Fruit fly (Drosophila melanogaster) whole organism, embryonic: ENCODE measurements around the gene Tehao.
A peak's percentile ranks its signal among the peaks of the same experiment; 100 is the strongest.

Experiments used
- Adf1 ChIP-seq: fragments of 200-800 bp; sonication (Bioruptor generic); IDR thresholded peaks from 2 replicates; pipeline ENCODE4 v1.3.6; 2022; ENCODE audit warnings: missing biosample characterization, missing genetic modification characterization
- B-H1 ChIP-seq: fragments of 200-800 bp; sonication (Bioruptor generic); IDR thresholded peaks from 3 replicates; pipeline ENCODE4 v1.3.6; 2022; ENCODE audit warnings: missing biosample characterization, missing genetic modification characterization
- CG10462 ChIP-seq: fragments of 200-800 bp; sonication (Bioruptor generic); optimal IDR thresholded peaks from 2 replicates; lab custom pipeline; 2016; ENCODE audit warnings: missing biosample characterization, missing genetic modification characterization
- CG12071 ChIP-seq: fragments of 200-800 bp; sonication (Bioruptor generic); optimal IDR thresholded peaks from 3 replicates; lab custom pipeline; 2018; ENCODE audit warnings: missing biosample characterization, mild to moderate bottlenecking, missing genetic modification characterization
- CG13894 ChIP-seq: fragments of 200-800 bp; sonication (Bioruptor generic); optimal IDR thresholded peaks from 3 replicates; lab custom pipeline; 2018; ENCODE audit warnings: missing biosample characterization, mild to moderate bottlenecking, missing genetic modification characterization, moderate library complexity
- CG14667 ChIP-seq: fragments of 200-800 bp; sonication (Bioruptor generic); IDR thresholded peaks from 2 replicates; pipeline ENCODE4 v1.3.6; 2022; ENCODE audit warnings: missing biosample characterization, missing genetic modification characterization
- CG1602 ChIP-seq: fragments of 200-800 bp; sonication (Bioruptor generic); optimal IDR thresholded peaks from 3 replicates; lab custom pipeline; 2016; ENCODE audit warnings: missing biosample characterization, missing genetic modification characterization
- CG16815 ChIP-seq: fragments of 200-800 bp; sonication (Bioruptor generic); optimal IDR thresholded peaks from 3 replicates; lab custom pipeline; 2017; ENCODE audit warnings: missing biosample characterization, mild to moderate bottlenecking, missing genetic modification characterization
- CG18011 ChIP-seq: fragments of 200-800 bp; sonication (Bioruptor generic); optimal IDR thresholded peaks from 2 replicates; lab custom pipeline; 2017; ENCODE audit warnings: missing biosample characterization, missing genetic modification characterization, mild to moderate bottlenecking, moderate library complexity, missing genotype
- CG2116 ChIP-seq: fragments of 200-800 bp; sonication (Bioruptor generic); optimal IDR thresholded peaks from 3 replicates; lab custom pipeline; 2018; ENCODE audit warnings: missing biosample characterization, mild to moderate bottlenecking, missing genetic modification characterization
- CG2678 ChIP-seq: fragments of 200-800 bp; sonication (Bioruptor generic); optimal IDR thresholded peaks from 3 replicates; lab custom pipeline; 2019; ENCODE audit warnings: missing biosample characterization, mild to moderate bottlenecking, missing genetic modification characterization, moderate library complexity
- CG2889 ChIP-seq: fragments of 200-800 bp; sonication (Bioruptor generic); IDR thresholded peaks from 3 replicates; pipeline ENCODE4 v1.3.6; 2022; ENCODE audit warnings: missing biosample characterization, missing genetic modification characterization
- CG30020 ChIP-seq: fragments of 200-800 bp; optimal IDR thresholded peaks from 2 replicates; lab custom pipeline; 2019; ENCODE audit warnings: missing biosample characterization, mild to moderate bottlenecking, missing genetic modification characterization, moderate library complexity
- CG3726 ChIP-seq: fragments of 200-800 bp; sonication (Bioruptor generic); IDR thresholded peaks from 3 replicates; pipeline ENCODE4, ENCODE4 v1.3.6; 2022; ENCODE audit warnings: missing biosample characterization, missing genetic modification characterization
- CG5245 ChIP-seq: fragments of 200-800 bp; sonication (Bioruptor generic); optimal IDR thresholded peaks from 3 replicates; lab custom pipeline; 2016; ENCODE audit warnings: missing biosample characterization, missing genetic modification characterization
- CG6791 ChIP-seq: fragments of 200-800 bp; sonication (Bioruptor generic); IDR thresholded peaks from 3 replicates; pipeline ENCODE4 v1.3.6; 2022; ENCODE audit warnings: missing biosample characterization, missing genetic modification characterization; ENCODE audit not compliant: partially characterized antibody
- CG7271 ChIP-seq: fragments of 200-800 bp; sonication (Bioruptor generic); optimal IDR thresholded peaks from 2 replicates; lab custom pipeline; 2018; ENCODE audit warnings: missing biosample characterization, mild to moderate bottlenecking, missing genetic modification characterization, moderate library complexity
- CG7839 ChIP-seq: fragments of 200-800 bp; sonication (Bioruptor generic); optimal IDR thresholded peaks from 3 replicates; lab custom pipeline; 2018; ENCODE audit warnings: missing biosample characterization, mild to moderate bottlenecking, missing genetic modification characterization, moderate library complexity
- CG7963 ChIP-seq: fragments of 200-800 bp; sonication (Bioruptor generic); IDR thresholded peaks from 3 replicates; pipeline ENCODE4 v1.3.6; 2022; ENCODE audit warnings: missing biosample characterization, missing genetic modification characterization; ENCODE audit not compliant: partially characterized antibody
- CG7987 ChIP-seq: fragments of 200-800 bp; sonication (Bioruptor generic); optimal IDR thresholded peaks from 2 replicates; lab custom pipeline; 2018; ENCODE audit warnings: missing biosample characterization, mild to moderate bottlenecking, missing genetic modification characterization, moderate library complexity
- CG8388 ChIP-seq: fragments of 200-800 bp; sonication (Bioruptor generic); optimal IDR thresholded peaks from 2 replicates; lab custom pipeline; 2019; ENCODE audit warnings: missing biosample characterization, mild to moderate bottlenecking, missing genetic modification characterization, moderate library complexity
- CG9876 ChIP-seq: fragments of 200-800 bp; sonication (Bioruptor generic); optimal IDR thresholded peaks from 2 replicates; lab custom pipeline; 2016; ENCODE audit warnings: missing biosample characterization, missing genetic modification characterization
- Chrac-16 ChIP-seq: fragments of 200-800 bp; sonication (Bioruptor generic); optimal IDR thresholded peaks from 3 replicates; lab custom pipeline; 2016; ENCODE audit warnings: missing biosample characterization, missing genetic modification characterization
- D ChIP-seq, 2 experiments: fragments of 200-800 bp in 1 of 2; fragments of >200 bp in 1 of 2; sonication (Bioruptor generic) in 1 of 2; optimal IDR thresholded peaks; 2 replicates in 1 of 2; 3 replicates in 1 of 2; lab custom pipeline; 2017; ENCODE audit warnings: mild to moderate bottlenecking in 1 of 2, missing biosample characterization in 1 of 2, missing genetic modification characterization in 1 of 2, missing genetic modification reagents in 1 of 2
- Fer3 ChIP-seq: fragments of 200-800 bp; sonication (Bioruptor generic); optimal IDR thresholded peaks from 2 replicates; lab custom pipeline; 2018; ENCODE audit warnings: missing biosample characterization, mild to moderate bottlenecking, missing genetic modification characterization, moderate library complexity
- H15 ChIP-seq: fragments of 200-800 bp; sonication (Bioruptor generic); IDR thresholded peaks from 3 replicates; pipeline ENCODE4 v1.3.6; 2022; ENCODE audit warnings: missing biosample characterization, missing genetic modification characterization
- MTF-1 ChIP-seq: fragments of 200-800 bp; sonication (Bioruptor generic); optimal IDR thresholded peaks from 2 replicates; lab custom pipeline; 2018; ENCODE audit warnings: missing biosample characterization, mild to moderate bottlenecking, missing genetic modification characterization, borderline replicate concordance
- Med ChIP-seq: fragments of 200-800 bp; sonication (Bioruptor generic); peaks from one replicate; lab custom pipeline; 2016; ENCODE audit warnings: missing biosample characterization, missing genetic modification characterization, mild to moderate bottlenecking, inconsistent platforms, moderate library complexity
- NK7.1 ChIP-seq: fragments of 200-800 bp; sonication (Bioruptor generic); optimal IDR thresholded peaks from 3 replicates; lab custom pipeline; 2016; ENCODE audit warnings: missing biosample characterization, missing genetic modification characterization
- NfI ChIP-seq: fragments of 200-800 bp; sonication (Bioruptor generic); optimal IDR thresholded peaks from 3 replicates; lab custom pipeline; 2018; ENCODE audit warnings: missing biosample characterization, mild to moderate bottlenecking, missing genetic modification characterization, moderate library complexity
- Poxn ChIP-seq: fragments of 200-800 bp; sonication (Bioruptor generic); IDR thresholded peaks from 2 replicates; pipeline ENCODE4 v1.3.6; 2022; ENCODE audit warnings: missing biosample characterization, missing genetic modification characterization
- amos ChIP-seq: fragments of 200-800 bp; sonication (Bioruptor generic); IDR thresholded peaks from 2 replicates; pipeline ENCODE4 v1.3.6; 2022; ENCODE audit warnings: missing biosample characterization, missing genetic modification characterization; ENCODE audit not compliant: partially characterized antibody
- caup ChIP-seq: fragments of 200-800 bp; sonication (Bioruptor generic); optimal IDR thresholded peaks from 3 replicates; lab custom pipeline; 2017; ENCODE audit warnings: missing biosample characterization, mild to moderate bottlenecking, missing genetic modification characterization, moderate library complexity; ENCODE audit not compliant: severe bottlenecking
- croc ChIP-seq: fragments of 200-800 bp; sonication (Bioruptor generic); conservative IDR thresholded peaks from 3 replicates; pipeline ENCODE4 v1.3.6; 2022; ENCODE audit warnings: missing biosample characterization, missing genetic modification characterization
- dan ChIP-seq: fragments of 200-800 bp; sonication (Bioruptor generic); IDR thresholded peaks from 2 replicates; pipeline ENCODE4 v1.3.6; 2022; ENCODE audit warnings: missing biosample characterization, missing genetic modification characterization
- dmrt11E ChIP-seq: fragments of 200-800 bp; sonication (Bioruptor generic); optimal IDR thresholded peaks from 3 replicates; lab custom pipeline; 2018; ENCODE audit warnings: missing biosample characterization, mild to moderate bottlenecking, missing genetic modification characterization, moderate library complexity
- hbn ChIP-seq: fragments of 200-800 bp; sonication (Bioruptor generic); IDR thresholded peaks from 2 replicates; pipeline ENCODE4 v1.3.6; 2022; ENCODE audit warnings: missing biosample characterization, missing genetic modification characterization; ENCODE audit not compliant: partially characterized antibody
- kah ChIP-seq: fragments of 200-800 bp; sonication (Bioruptor generic); optimal IDR thresholded peaks from 2 replicates; lab custom pipeline; 2018; ENCODE audit warnings: missing biosample characterization, mild to moderate bottlenecking, missing genetic modification characterization
- ken ChIP-seq: fragments of 200-800 bp; sonication (Bioruptor generic); IDR thresholded peaks from 3 replicates; pipeline ENCODE4 v1.3.6; 2022; ENCODE audit warnings: missing biosample characterization, missing genetic modification characterization
- mirr ChIP-seq: fragments of 200-800 bp; sonication (Bioruptor generic); optimal IDR thresholded peaks from 3 replicates; lab custom pipeline; 2018; ENCODE audit warnings: missing biosample characterization, mild to moderate bottlenecking, missing genetic modification characterization
- nmo ChIP-seq: fragments of 200-800 bp; sonication (Bioruptor generic); optimal IDR thresholded peaks from 2 replicates; lab custom pipeline; 2018; ENCODE audit warnings: missing biosample characterization, mild to moderate bottlenecking, missing genetic modification characterization, moderate library complexity
- pum ChIP-seq: fragments of 200-800 bp; sonication (Bioruptor generic); optimal IDR thresholded peaks from 2 replicates; lab custom pipeline; 2016; ENCODE audit warnings: missing biosample characterization, missing genetic modification characterization
- rib ChIP-seq: fragments of 200-800 bp; sonication (Bioruptor generic); IDR thresholded peaks from 2 replicates; pipeline ENCODE4 v1.3.6; 2022; ENCODE audit warnings: missing biosample characterization, missing genetic modification characterization
- shn ChIP-seq: fragments of 200-800 bp; sonication (Bioruptor generic); optimal IDR thresholded peaks from 3 replicates; lab custom pipeline; 2016; ENCODE audit warnings: missing biosample characterization, missing genetic modification characterization
- tgo ChIP-seq: fragments of 200-800 bp; sonication (Bioruptor generic); IDR thresholded peaks from 3 replicates; pipeline ENCODE4 v1.3.6; 2022; ENCODE audit warnings: missing biosample characterization, missing genetic modification characterization
- tin ChIP-seq: fragments of 200-800 bp; sonication (Bioruptor generic); optimal IDR thresholded peaks from 3 replicates; lab custom pipeline; 2016; ENCODE audit warnings: missing biosample characterization, missing genetic modification characterization
- tna ChIP-seq: fragments of 200-800 bp; sonication (Bioruptor generic); IDR thresholded peaks from 2 replicates; pipeline ENCODE4 v1.3.6; 2022; ENCODE audit warnings: missing biosample characterization, missing genetic modification characterization; ENCODE audit not compliant: partially characterized antibody
- tup ChIP-seq: fragments of 200-800 bp; sonication (Bioruptor generic); optimal IDR thresholded peaks from 2 replicates; lab custom pipeline; 2016; ENCODE audit warnings: missing biosample characterization, mild to moderate bottlenecking, missing genetic modification characterization, moderate library complexity
- usp ChIP-seq: fragments of >200 bp; optimal IDR thresholded peaks from 2 replicates; lab custom pipeline; 2017; ENCODE audit warnings: missing biosample characterization, missing genetic modification characterization

The Tehao gene

DNA sequence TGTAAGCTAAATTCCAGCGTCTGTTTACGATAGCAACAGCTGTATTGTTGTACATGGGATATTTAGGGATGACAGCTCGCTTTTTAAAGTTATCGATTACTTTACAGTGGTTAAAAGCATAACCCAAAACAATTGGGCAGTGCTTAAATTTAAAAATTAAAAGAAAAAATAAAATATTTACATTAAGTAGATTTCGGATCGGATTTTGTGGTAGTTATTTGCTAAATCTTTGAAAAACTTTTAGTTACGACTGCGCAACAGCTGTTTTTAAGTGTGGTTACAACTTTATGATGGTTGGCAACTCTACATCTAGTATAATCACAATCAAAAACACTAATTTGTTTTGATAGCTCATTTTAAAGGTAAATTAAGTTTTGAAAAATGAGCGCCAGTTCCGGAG is 48.2 kb upstream of the Tehao start, which contains the start of the genes Ing5 and CG7099:
Gene Ing5, minus strand, starts transcription at position 58 of the 400 bp plus-strand sequence.
Gene CG7099, plus strand, starts transcription at position 317 of the 400 bp plus-strand sequence.
- TF ChIP-seq usp (GFP tag; lab: Kevin White, UChicago) = no peak
- peak; percentile 90 for TF ChIP-seq Poxn (GFP tag; lab: Robert Waterston, UW)
- TF ChIP-seq CG7271 = peak; percentile 89
- TF ChIP-seq Med = peak; percentile 98
- TF ChIP-seq CG16815 (GFP tag; lab: Kevin White, UChicago) = peak; percentile 95
- TF ChIP-seq CG2116 (GFP tag; lab: Kevin White, UChicago) = peak; percentile 89
- TF ChIP-seq CG7963 (GFP tag; lab: Robert Waterston, UW) = peak; percentile 45; the same call in 2 of the 3 replicates
- peak; percentile 97 for TF ChIP-seq Fer3
- TF ChIP-seq tna = no peak
- peak; percentile 89 for TF ChIP-seq CG7987
- TF ChIP-seq rib = peak; percentile 93
- TF ChIP-seq ken (GFP tag; lab: Robert Waterston, UW) = peak; percentile 97
- no peak for TF ChIP-seq CG12071 (GFP tag; lab: Kevin White, UChicago)
- peak; percentile 95 for TF ChIP-seq CG5245
- peak; percentile 87 for TF ChIP-seq CG30020 (tag; lab: Kevin White, UChicago)
- peak; percentile 85 for TF ChIP-seq kah (GFP tag; lab: Kevin White, UChicago)
- peak; percentile 95 for TF ChIP-seq CG14667
- peak; percentile 97 for TF ChIP-seq tin
- peak; percentile 72 for TF ChIP-seq Adf1 (GFP tag; lab: Robert Waterston, UW)
- TF ChIP-seq CG3726 (GFP tag; lab: Robert Waterston, UW) = peak; percentile 94
- TF ChIP-seq caup (GFP tag; lab: Kevin White, UChicago) = peak; percentile 95
- peak; percentile 94 for TF ChIP-seq CG8388 (GFP tag; lab: Kevin White, UChicago)
- TF ChIP-seq CG7839 (tag; lab: Kevin White, UChicago) = peak; percentile 97
- TF ChIP-seq Chrac-16 (GFP tag; lab: Kevin White, UChicago) = peak; percentile 97
- peak; percentile 96 for TF ChIP-seq dmrt11E (tag; lab: Kevin White, UChicago)
- peak; percentile 84 for TF ChIP-seq shn (GFP tag; lab: Kevin White, UChicago)
- TF ChIP-seq mirr = peak; percentile 91
- TF ChIP-seq CG18011 (GFP tag; lab: Kevin White, UChicago) = peak; percentile 87
- peak; percentile 42; the same call in 2 of the 3 replicates for TF ChIP-seq CG6791 (GFP tag; lab: Robert Waterston, UW)
- TF ChIP-seq CG10462 = peak; percentile 95
- peak; percentile 93 for TF ChIP-seq tup (GFP tag; lab: Kevin White, UChicago)
- TF ChIP-seq NfI (GFP tag; lab: Kevin White, UChicago) = peak; percentile 97
- peak; percentile 89 for TF ChIP-seq pum (GFP tag; lab: Kevin White, UChicago)
- peak; percentile 95 for TF ChIP-seq B-H1 (GFP tag; lab: Robert Waterston, UW)
- peak; percentile 56 for TF ChIP-seq amos (GFP tag; lab: Robert Waterston, UW)
- peak; percentile 96 for TF ChIP-seq CG13894 (tag; lab: Kevin White, UChicago)
- TF ChIP-seq H15 = peak; percentile 97
- peak; percentile 59 for TF ChIP-seq NK7.1 (GFP tag; lab: Kevin White, UChicago)
- peak; percentile 94 for TF ChIP-seq CG2889 (GFP tag; lab: Robert Waterston, UW)
- TF ChIP-seq CG1602 (GFP tag; lab: Kevin White, UChicago) = peak; percentile 98
- peak; percentile 96 for TF ChIP-seq tgo (GFP tag; lab: Robert Waterston, UW)
- peak; percentile 83 for TF ChIP-seq MTF-1
- peak; percentile 87 for TF ChIP-seq dan
- TF ChIP-seq D (optimal IDR thresholded peaks at IDR 0.05; lab: Kevin White, UChicago) = no peak
- peak; percentile 91 for TF ChIP-seq D (GFP tag; optimal IDR thresholded peaks at IDR 0.05; lab: Kevin White, UChicago)
- TF ChIP-seq nmo (GFP tag; lab: Kevin White, UChicago) = peak; percentile 98
- peak; percentile 75 for TF ChIP-seq CG9876 (GFP tag; lab: Kevin White, UChicago)
- peak; percentile 96 for TF ChIP-seq CG2678 (tag; lab: Kevin White, UChicago)
- TF ChIP-seq croc (GFP tag; lab: Robert Waterston, UW) = peak; percentile 94
- peak; percentile 52; the same call in 1 of the 2 replicates for TF ChIP-seq hbn (GFP tag; lab: Robert Waterston, UW)
